Fruit fly (Drosophila melanogaster) whole organism, embryonic: ENCODE data around the gene dlg1.
A peak's percentile ranks its signal among the peaks of the same experiment; 100 is the strongest.

Source experiments
- Awh ChIP-seq: fragments of 200-800 bp; sonication (Bioruptor generic); IDR thresholded peaks from 2 replicates; pipeline ENCODE4, ENCODE4 v1.3.6; 2022; ENCODE audit warnings: missing biosample characterization, missing genetic modification characterization
- Bdp1 ChIP-seq: fragments of 200-800 bp; sonication (Bioruptor generic); optimal IDR thresholded peaks from 3 replicates; lab custom pipeline; 2016; ENCODE audit warnings: missing biosample characterization, missing genetic modification characterization
- CG10274 ChIP-seq: fragments of 200-800 bp; sonication (Bioruptor generic); optimal IDR thresholded peaks from 3 replicates; lab custom pipeline; 2017; ENCODE audit warnings: missing biosample characterization, mild to moderate bottlenecking, missing genetic modification characterization
- CG10462 ChIP-seq: fragments of 200-800 bp; sonication (Bioruptor generic); optimal IDR thresholded peaks from 2 replicates; lab custom pipeline; 2016; ENCODE audit warnings: missing biosample characterization, missing genetic modification characterization
- CG10979 ChIP-seq: fragments of 200-800 bp; sonication (Bioruptor generic); optimal IDR thresholded peaks from 2 replicates; lab custom pipeline; 2018; ENCODE audit warnings: missing biosample characterization, mild to moderate bottlenecking, missing genetic modification characterization, moderate library complexity
- CG11085 ChIP-seq: fragments of 200-800 bp; sonication (Bioruptor generic); IDR thresholded peaks from 2 replicates; pipeline ENCODE4 v1.3.6; 2022; ENCODE audit warnings: missing biosample characterization, missing genetic modification characterization
- CG13424 ChIP-seq: fragments of 200-800 bp; sonication (Bioruptor generic); optimal IDR thresholded peaks from 2 replicates; lab custom pipeline; 2019; ENCODE audit warnings: missing biosample characterization, mild to moderate bottlenecking, missing genetic modification characterization, moderate library complexity
- CG13775 ChIP-seq: fragments of 200-800 bp; sonication (Bioruptor generic); optimal IDR thresholded peaks from 3 replicates; lab custom pipeline; 2017; ENCODE audit warnings: missing biosample characterization, mild to moderate bottlenecking, missing genetic modification characterization
- CG14667 ChIP-seq: fragments of 200-800 bp; sonication (Bioruptor generic); IDR thresholded peaks from 2 replicates; pipeline ENCODE4 v1.3.6; 2022; ENCODE audit warnings: missing biosample characterization, missing genetic modification characterization
- CG14965 ChIP-seq: fragments of 200-800 bp; sonication (Bioruptor generic); optimal IDR thresholded peaks from 2 replicates; lab custom pipeline; 2016; ENCODE audit warnings: missing biosample characterization, missing genetic modification characterization, borderline replicate concordance
- CG16779 ChIP-seq: fragments of 200-800 bp; sonication (Bioruptor generic); IDR thresholded peaks from 2 replicates; pipeline ENCODE4 v1.3.6; 2022; ENCODE audit warnings: missing biosample characterization, missing genetic modification characterization
- CG18011 ChIP-seq: fragments of 200-800 bp; sonication (Bioruptor generic); optimal IDR thresholded peaks from 2 replicates; lab custom pipeline; 2017; ENCODE audit warnings: missing biosample characterization, missing genetic modification characterization, mild to moderate bottlenecking, moderate library complexity, missing genotype
- CG1832 ChIP-seq: fragments of 200-800 bp; sonication (Bioruptor generic); optimal IDR thresholded peaks from 2 replicates; lab custom pipeline; 2017; ENCODE audit warnings: missing biosample characterization, mild to moderate bottlenecking, missing genetic modification characterization, inconsistent platforms
- CG2202 ChIP-seq: fragments of 200-800 bp; sonication (Bioruptor generic); optimal IDR thresholded peaks from 2 replicates; lab custom pipeline; 2018; ENCODE audit warnings: missing biosample characterization, mild to moderate bottlenecking, missing genetic modification characterization
- CG31441 ChIP-seq: fragments of 200-800 bp; sonication (Bioruptor generic); IDR thresholded peaks from 2 replicates; pipeline ENCODE4 v1.3.6; 2022; ENCODE audit warnings: missing biosample characterization, missing genetic modification characterization
- CG32772 ChIP-seq: fragments of 200-800 bp; sonication (Bioruptor generic); IDR thresholded peaks from 2 replicates; pipeline ENCODE4 v1.3.6; 2022; ENCODE audit warnings: missing biosample characterization, missing genetic modification characterization
- CG33213 ChIP-seq: fragments of 200-800 bp; sonication (Bioruptor generic); optimal IDR thresholded peaks from 3 replicates; lab custom pipeline; 2016; ENCODE audit warnings: missing biosample characterization, missing genetic modification characterization
- CG33557 ChIP-seq: fragments of 200-800 bp; sonication (Bioruptor generic); optimal IDR thresholded peaks from 2 replicates; lab custom pipeline; 2019; ENCODE audit warnings: missing biosample characterization, mild to moderate bottlenecking, missing genetic modification characterization, moderate library complexity
- CG3726 ChIP-seq: fragments of 200-800 bp; sonication (Bioruptor generic); IDR thresholded peaks from 3 replicates; pipeline ENCODE4, ENCODE4 v1.3.6; 2022; ENCODE audit warnings: missing biosample characterization, missing genetic modification characterization
- CG3847 ChIP-seq: fragments of 200-800 bp; sonication (Bioruptor generic); IDR thresholded peaks from 2 replicates; pipeline ENCODE4 v1.3.6; 2022; ENCODE audit warnings: missing biosample characterization, missing genetic modification characterization
- CG4424 ChIP-seq: fragments of 200-800 bp; sonication (Bioruptor generic); optimal IDR thresholded peaks from 3 replicates; lab custom pipeline; 2016; ENCODE audit warnings: missing biosample characterization, missing genetic modification characterization
- CG4820 ChIP-seq: fragments of 200-800 bp; sonication (Bioruptor generic); optimal IDR thresholded peaks from 3 replicates; lab custom pipeline; 2016; ENCODE audit warnings: missing biosample characterization, missing genetic modification characterization
- CG6765 ChIP-seq: fragments of 200-800 bp; sonication (Bioruptor generic); optimal IDR thresholded peaks from 3 replicates; lab custom pipeline; 2017; ENCODE audit warnings: missing biosample characterization, mild to moderate bottlenecking, missing genetic modification characterization
- CG8924 ChIP-seq: fragments of 200-800 bp; optimal IDR thresholded peaks from 3 replicates; lab custom pipeline; 2019; ENCODE audit warnings: missing biosample characterization, mild to moderate bottlenecking, missing genetic modification characterization, moderate library complexity
- Dek ChIP-seq: fragments of 200-800 bp; sonication (Bioruptor generic); optimal IDR thresholded peaks from 3 replicates; lab custom pipeline; 2019; ENCODE audit warnings: missing biosample characterization, mild to moderate bottlenecking, missing genetic modification characterization, moderate library complexity
- Dfd ChIP-seq, 2 experiments: fragments of >200 bp; optimal IDR thresholded peaks; 2 replicates each; lab custom pipeline; 2017; ENCODE audit warnings: missing biosample characterization in 2 of 2, missing genetic modification characterization in 2 of 2
- Eip74EF ChIP-seq, 2 experiments: fragments of 200-800 bp in 1 of 2; fragments of >200 bp in 1 of 2; sonication (Bioruptor generic) in 1 of 2; optimal IDR thresholded peaks; 2 replicates each; lab custom pipeline; 2017 to 2019; ENCODE audit warnings: missing biosample characterization in 2 of 2, missing genetic modification characterization in 2 of 2, mild to moderate bottlenecking in 1 of 2, moderate library complexity in 1 of 2
- Ets65A ChIP-seq: fragments of 200-800 bp; sonication (Bioruptor generic); peaks from one replicate; lab custom pipeline; 2016; ENCODE audit warnings: missing biosample characterization, missing genetic modification characterization
- HLH54F ChIP-seq: fragments of 200-800 bp; sonication (Bioruptor generic); optimal IDR thresholded peaks from 3 replicates; lab custom pipeline; 2016; ENCODE audit warnings: missing biosample characterization, missing genetic modification characterization
- Max ChIP-seq: fragments of 200-800 bp; sonication (Bioruptor generic); optimal IDR thresholded peaks from 2 replicates; lab custom pipeline; 2016; ENCODE audit warnings: missing biosample characterization, mild to moderate bottlenecking, missing genetic modification characterization
- Nf-YB ChIP-seq: fragments of 200-800 bp; sonication (Bioruptor generic); optimal IDR thresholded peaks from 3 replicates; lab custom pipeline; 2019; ENCODE audit warnings: missing biosample characterization, mild to moderate bottlenecking, missing genetic modification characterization, moderate library complexity
- NfI ChIP-seq: fragments of 200-800 bp; sonication (Bioruptor generic); optimal IDR thresholded peaks from 3 replicates; lab custom pipeline; 2018; ENCODE audit warnings: missing biosample characterization, mild to moderate bottlenecking, missing genetic modification characterization, moderate library complexity
- PHDP ChIP-seq: fragments of 200-800 bp; sonication (Bioruptor generic); optimal IDR thresholded peaks from 3 replicates; lab custom pipeline; 2018; ENCODE audit warnings: missing biosample characterization, mild to moderate bottlenecking, missing genetic modification characterization, moderate library complexity
- Sin3A ChIP-seq: fragments of >200 bp; optimal IDR thresholded peaks from 2 replicates; lab custom pipeline; 2018
- ab ChIP-seq: fragments of 200-800 bp; sonication (Bioruptor generic); optimal IDR thresholded peaks from 2 replicates; lab custom pipeline; 2016; ENCODE audit warnings: missing biosample characterization, missing genetic modification characterization
- ase ChIP-seq: fragments of 200-800 bp; sonication (Bioruptor generic); IDR thresholded peaks from 3 replicates; pipeline ENCODE4 v1.3.6; 2022; ENCODE audit warnings: missing biosample characterization, missing genetic modification characterization
- ash1 ChIP-seq: fragments of 200-800 bp; sonication (Bioruptor generic); optimal IDR thresholded peaks from 2 replicates; lab custom pipeline; 2018; ENCODE audit warnings: missing biosample characterization, mild to moderate bottlenecking, missing genetic modification characterization
- bbx ChIP-seq: fragments of 200-800 bp; sonication (Bioruptor generic); IDR thresholded peaks from 2 replicates; pipeline ENCODE4 v1.3.6; 2022; ENCODE audit warnings: missing biosample characterization, missing genetic modification characterization; ENCODE audit not compliant: partially characterized antibody
- bcd ChIP-seq: fragments of 200-800 bp; sonication (Bioruptor generic); optimal IDR thresholded peaks from 2 replicates; lab custom pipeline; 2017; ENCODE audit warnings: missing biosample characterization, mild to moderate bottlenecking, missing genetic modification characterization
- cg ChIP-seq: fragments of 200-800 bp; sonication (Bioruptor generic); optimal IDR thresholded peaks from 3 replicates; lab custom pipeline; 2019; ENCODE audit warnings: missing biosample characterization, mild to moderate bottlenecking, missing genetic modification characterization, moderate library complexity
- chm ChIP-seq: fragments of 200-800 bp; sonication (Bioruptor generic); IDR thresholded peaks from 2 replicates; pipeline ENCODE4 v1.3.6; 2022; ENCODE audit warnings: missing biosample characterization, missing genetic modification characterization
- crc ChIP-seq: fragments of 200-800 bp; sonication (Bioruptor generic); optimal IDR thresholded peaks from 2 replicates; lab custom pipeline; 2016; ENCODE audit warnings: missing biosample characterization, missing genetic modification characterization
- eyg ChIP-seq: fragments of 200-800 bp; sonication (Bioruptor generic); optimal IDR thresholded peaks from 3 replicates; lab custom pipeline; 2016; ENCODE audit warnings: missing biosample characterization, missing genetic modification characterization
- hbn ChIP-seq: fragments of 200-800 bp; sonication (Bioruptor generic); IDR thresholded peaks from 2 replicates; pipeline ENCODE4 v1.3.6; 2022; ENCODE audit warnings: missing biosample characterization, missing genetic modification characterization; ENCODE audit not compliant: partially characterized antibody
- mld ChIP-seq: fragments of 200-800 bp; sonication (Bioruptor generic); IDR thresholded peaks from 3 replicates; pipeline ENCODE4 v1.3.6; 2022; ENCODE audit warnings: missing biosample characterization, missing genetic modification characterization; ENCODE audit not compliant: partially characterized antibody
- pb ChIP-seq: fragments of 200-800 bp; sonication (Bioruptor generic); optimal IDR thresholded peaks from 3 replicates; lab custom pipeline; 2016; ENCODE audit warnings: missing biosample characterization, missing genetic modification characterization
- pho ChIP-seq: fragments of 200-800 bp; sonication (Bioruptor generic); optimal IDR thresholded peaks from 2 replicates; lab custom pipeline; 2016; ENCODE audit warnings: missing biosample characterization, missing genetic modification characterization
- pzg ChIP-seq: fragments of 200-800 bp; sonication (Bioruptor generic); optimal IDR thresholded peaks from 3 replicates; lab custom pipeline; 2018; ENCODE audit warnings: missing biosample characterization, mild to moderate bottlenecking, missing genetic modification characterization, moderate library complexity
- sens ChIP-seq: fragments of 200-800 bp; sonication (Bioruptor generic); peaks from one replicate; lab custom pipeline; 2016; ENCODE audit warnings: missing biosample characterization, missing genetic modification characterization
- stc ChIP-seq: fragments of 200-800 bp; sonication (Bioruptor generic); IDR thresholded peaks from 2 replicates; pipeline ENCODE4 v1.3.6; 2022; ENCODE audit warnings: missing biosample characterization, missing genetic modification characterization
- stwl ChIP-seq: fragments of 200-800 bp; sonication (Bioruptor generic); optimal IDR thresholded peaks from 3 replicates; lab custom pipeline; 2018; ENCODE audit warnings: missing biosample characterization, mild to moderate bottlenecking, missing genetic modification characterization, moderate library complexity

dlg1 gene

dm6 chrX:11423277-11423717, 53.8 kb downstream of the dlg1 start (continued):
- TF ChIP-seq Eip74EF (GFP tag; optimal IDR thresholded peaks at IDR 0.05; lab: Kevin White, UChicago): peak in 1 of 2 experiments; percentile 97
- peak; percentile 87; the same call in 1 of the 2 replicates for TF ChIP-seq chm (GFP tag; lab: Robert Waterston, UW)
- peak; percentile 83 for TF ChIP-seq Bdp1 (GFP tag; lab: Kevin White, UChicago)
- peak; percentile 57; the same call in 1 of the 2 replicates for TF ChIP-seq CG16779 (GFP tag; lab: Robert Waterston, UW)
- peak; percentile 91 for TF ChIP-seq CG3847 (GFP tag; lab: Robert Waterston, UW)
- peak; percentile 83 for TF ChIP-seq Max (GFP tag; lab: Kevin White, UChicago)
- no peak for TF ChIP-seq Dfd (GFP tag; optimal IDR thresholded peaks at IDR 0.05; lab: Kevin White, UChicago)
- no peak for TF ChIP-seq mld (GFP tag; lab: Robert Waterston, UW)
- TF ChIP-seq Ets65A (GFP tag; lab: Kevin White, UChicago): peak; percentile 98
- peak; percentile 89 for TF ChIP-seq NfI (GFP tag; lab: Kevin White, UChicago)
- peak; percentile 75; the same call in 1 of the 2 replicates for TF ChIP-seq CG14667 (GFP tag; lab: Robert Waterston, UW)
- TF ChIP-seq ase (GFP tag; lab: Robert Waterston, UW): peak; percentile 82; the same call in 2 of the 3 replicates
- TF ChIP-seq stwl (tag; lab: Kevin White, UChicago): no peak
- peak; percentile 76 for TF ChIP-seq Awh
- peak; percentile 90 for TF ChIP-seq pb
- peak; percentile 78 for TF ChIP-seq CG13775 (GFP tag; lab: Kevin White, UChicago)
- TF ChIP-seq CG4424 (GFP tag; lab: Kevin White, UChicago): peak; percentile 90
- peak; percentile 85 for TF ChIP-seq stc (GFP tag; lab: Robert Waterston, UW)
- peak; percentile 92 for TF ChIP-seq bcd
- peak; percentile 91 for TF ChIP-seq CG33213 (GFP tag; lab: Kevin White, UChicago)
- TF ChIP-seq CG4820 (GFP tag; lab: Kevin White, UChicago): peak; percentile 87
- TF ChIP-seq CG10979 (tag; lab: Kevin White, UChicago): peak; percentile 73
- peak; percentile 71 for TF ChIP-seq CG10462 (GFP tag; lab: Kevin White, UChicago)
- TF ChIP-seq sens (GFP tag; lab: Kevin White, UChicago): peak; percentile 96
- peak; percentile 47 for TF ChIP-seq CG14965
- peak; percentile 56 for TF ChIP-seq CG1832 (GFP tag; lab: Kevin White, UChicago)
- TF ChIP-seq CG8924: peak; percentile 89
- peak; percentile 66 for TF ChIP-seq Nf-YB (GFP tag; lab: Kevin White, UChicago)
- peak; percentile 89 for TF ChIP-seq CG13424 (tag; lab: Kevin White, UChicago)
- peak; percentile 85 for TF ChIP-seq CG32772
- TF ChIP-seq CG2202 (tag; lab: Kevin White, UChicago): peak; percentile 2
- peak; percentile 87 for TF ChIP-seq crc (GFP tag; lab: Kevin White, UChicago)
- peak; percentile 9 for TF ChIP-seq pzg (GFP tag; lab: Kevin White, UChicago)
- peak; percentile 94 for TF ChIP-seq PHDP (tag; lab: Kevin White, UChicago)
- peak; percentile 90 for TF ChIP-seq CG31441 (GFP tag; lab: Robert Waterston, UW)
- TF ChIP-seq HLH54F: peak; percentile 91
- no peak for TF ChIP-seq cg (GFP tag; lab: Kevin White, UChicago)
- peak; percentile 90 for TF ChIP-seq Dek (tag; lab: Kevin White, UChicago)
- TF ChIP-seq CG18011: peak; percentile 69
- TF ChIP-seq bbx: no peak
- TF ChIP-seq hbn (GFP tag; lab: Robert Waterston, UW): no peak
- peak; percentile 83 for TF ChIP-seq CG11085 (GFP tag; lab: Robert Waterston, UW)
- peak; percentile 79 for TF ChIP-seq CG6765
- TF ChIP-seq CG10274 (GFP tag; lab: Kevin White, UChicago): peak; percentile 81
- TF ChIP-seq eyg (GFP tag; lab: Kevin White, UChicago): peak; percentile 93
- TF ChIP-seq Sin3A (lab: Kevin White, UChicago): no peak
- TF ChIP-seq CG33557 (GFP tag; lab: Kevin White, UChicago): no peak
- peak; percentile 78; the same call in 1 of the 3 replicates for TF ChIP-seq CG3726 (GFP tag; lab: Robert Waterston, UW)
- peak; percentile 87 for TF ChIP-seq ab (GFP tag; lab: Kevin White, UChicago)
- peak; percentile 88 for TF ChIP-seq pho
- TF ChIP-seq ash1 (GFP tag; lab: Kevin White, UChicago): no peak
